Worm (Caenorhabditis elegans): ENCODE data around the gene C46C2.3.

- TF ChIP-seq him-1 (tag; optimal IDR thresholded peaks at IDR 0.05): no peak
- TF ChIP-seq W03F9.2 (tag; optimal IDR thresholded peaks at IDR 0.05): no peak
Measured at ce11 chrIV:9260826-9261225, 35.9 kb downstream of the C46C2.3 start.

Measured in whole organism, L4/young adult.